Fruit fly (Drosophila melanogaster) whole organism, wandering third instar larva: ENCODE data around the gene Sry-delta.

Experiments used
- Abd-B ChIP-seq: fragments of >200 bp; optimal IDR thresholded peaks from 2 replicates; lab custom pipeline; 2017; ENCODE audit warnings: missing biosample characterization, missing genetic modification characterization
- CG32264 ChIP-seq: fragments of 200-800 bp; sonication (Bioruptor generic); optimal IDR thresholded peaks from 2 replicates; lab custom pipeline; 2016; ENCODE audit warnings: missing biosample characterization, missing genetic modification characterization
- CG9705 ChIP-seq: fragments of 200-800 bp; sonication (Bioruptor generic); optimal IDR thresholded peaks from 2 replicates; lab custom pipeline; 2018; ENCODE audit warnings: missing biosample characterization, mild to moderate bottlenecking, missing genetic modification characterization
- CrebA ChIP-seq: fragments of 200-800 bp; sonication (Bioruptor generic); optimal IDR thresholded peaks from 2 replicates; lab custom pipeline; 2016; ENCODE audit warnings: missing biosample characterization, mild to moderate bottlenecking, missing genetic modification characterization, borderline replicate concordance
- Dfd ChIP-seq: fragments of >200 bp; optimal IDR thresholded peaks from 2 replicates; lab custom pipeline; 2017; ENCODE audit warnings: missing biosample characterization, missing genetic modification characterization
- Dif ChIP-seq: fragments of 200-275, 200-300 bp; sonication (Bioruptor generic); optimal IDR thresholded peaks from 2 replicates; lab custom pipeline; 2018; ENCODE audit warnings: missing biosample characterization, missing genetic modification characterization; ENCODE audit not compliant: partially characterized antibody
- GATAd ChIP-seq: sonication (Bioruptor generic); optimal IDR thresholded peaks from 2 replicates; lab custom pipeline; 2016; ENCODE audit warnings: missing biosample characterization, missing genetic modification characterization
- HLH106 ChIP-seq: fragments of 200-800 bp; optimal IDR thresholded peaks from 3 replicates; lab custom pipeline; 2019; ENCODE audit warnings: missing biosample characterization, mild to moderate bottlenecking, missing genetic modification characterization, moderate library complexity
- Hnf4 ChIP-seq: fragments of 200-800 bp; sonication (Bioruptor generic); optimal IDR thresholded peaks from 2 replicates; lab custom pipeline; 2016; ENCODE audit warnings: missing biosample characterization, mild to moderate bottlenecking, missing genetic modification characterization
- Hr78 ChIP-seq: fragments of >200 bp; optimal IDR thresholded peaks from 2 replicates; lab custom pipeline; 2017; ENCODE audit warnings: missing biosample characterization, missing genetic modification characterization
- Hr83 ChIP-seq: fragments of 200-300 bp; sonication (Bioruptor generic); optimal IDR thresholded peaks from 2 replicates; lab custom pipeline; 2016; ENCODE audit warnings: missing biosample characterization, mild to moderate bottlenecking, missing genetic modification characterization, moderate library complexity; ENCODE audit not compliant: poor library complexity, severe bottlenecking
- Jra ChIP-seq: sonication (Bioruptor generic); optimal IDR thresholded peaks from 2 replicates; lab custom pipeline; 2016; ENCODE audit warnings: missing biosample characterization, missing genetic modification characterization
- Mio ChIP-seq: sonication (Bioruptor generic); optimal IDR thresholded peaks from 2 replicates; lab custom pipeline; 2016; ENCODE audit warnings: missing biosample characterization, missing genetic modification characterization
- Myc ChIP-seq: fragments of >200 bp; optimal IDR thresholded peaks from 2 replicates; lab custom pipeline; 2017
- N ChIP-seq: fragments of >200 bp; optimal IDR thresholded peaks from 2 replicates; lab custom pipeline; 2018; ENCODE audit warnings: missing biosample characterization, missing external identifiers, missing genetic modification characterization
- OdsH ChIP-seq: fragments of 200-800 bp; sonication (Bioruptor generic); optimal IDR thresholded peaks from 2 replicates; lab custom pipeline; 2016; ENCODE audit warnings: missing biosample characterization, mild to moderate bottlenecking, missing genetic modification characterization
- Rel ChIP-seq, 2 experiments: fragments of 200-800 bp; sonication (Bioruptor generic) in 1 of 2; optimal IDR thresholded peaks; 2 replicates in 1 of 2; 3 replicates in 1 of 2; lab custom pipeline; 2016 to 2019; ENCODE audit warnings: mild to moderate bottlenecking in 2 of 2, missing biosample characterization in 2 of 2, missing genetic modification characterization in 2 of 2, moderate library complexity in 1 of 2
- Sp1 ChIP-seq: fragments of 200-800 bp; sonication (Bioruptor generic); optimal IDR thresholded peaks from 3 replicates; lab custom pipeline; 2019; ENCODE audit warnings: missing biosample characterization, mild to moderate bottlenecking, missing genetic modification characterization, moderate library complexity
- br ChIP-seq: fragments of 200-800 bp; sonication (Bioruptor generic); optimal IDR thresholded peaks from 2 replicates; lab custom pipeline; 2016; ENCODE audit warnings: missing biosample characterization, missing genetic modification characterization
- brk ChIP-seq: fragments of 200-800 bp; sonication (Bioruptor generic); optimal IDR thresholded peaks from 2 replicates; lab custom pipeline; 2016; ENCODE audit warnings: missing biosample characterization, mild to moderate bottlenecking, missing genetic modification characterization
- dl ChIP-seq, 2 experiments: fragments of 175-275, 200-275 bp in 1 of 2; fragments of 200-275 bp in 1 of 2; sonication (Bioruptor generic); optimal IDR thresholded peaks; lab custom pipeline; 2018; ENCODE audit warnings: mild to moderate bottlenecking in 2 of 2, missing biosample characterization in 2 of 2, missing genetic modification characterization in 2 of 2, moderate library complexity in 2 of 2; ENCODE audit not compliant: partially characterized antibody in 2 of 2, insufficient read depth in 1 of 2
- dmrt93B ChIP-seq: fragments of 200-800 bp; sonication (Bioruptor generic); optimal IDR thresholded peaks from 2 replicates; lab custom pipeline; 2018; ENCODE audit warnings: missing biosample characterization, mild to moderate bottlenecking, missing genetic modification characterization
- ey ChIP-seq: fragments of 200-800 bp; sonication (Bioruptor generic); optimal IDR thresholded peaks from 2 replicates; lab custom pipeline; 2016; ENCODE audit warnings: missing biosample characterization, missing genetic modification characterization
- foxo ChIP-seq, 2 experiments: fragments of 200-800 bp; sonication (Bioruptor generic); optimal IDR thresholded peaks; 2 replicates in 1 of 2; 3 replicates in 1 of 2; lab custom pipeline; 2016 to 2017; ENCODE audit warnings: missing biosample characterization in 2 of 2, missing genetic modification characterization in 2 of 2
- fru ChIP-seq: fragments of 200-800 bp; sonication (Bioruptor generic); optimal IDR thresholded peaks from 3 replicates; lab custom pipeline; 2016; ENCODE audit warnings: missing biosample characterization, mild to moderate bottlenecking, missing genetic modification characterization
- h ChIP-seq: fragments of 200-800 bp; sonication (Bioruptor generic); optimal IDR thresholded peaks from 3 replicates; lab custom pipeline; 2016; ENCODE audit warnings: missing biosample characterization, mild to moderate bottlenecking, missing genetic modification characterization
- jim ChIP-seq: fragments of 175-275, 200-325 bp; sonication (Bioruptor generic); optimal IDR thresholded peaks from 2 replicates; lab custom pipeline; 2016; ENCODE audit warnings: missing biosample characterization, mild to moderate bottlenecking, missing genetic modification characterization
- lola ChIP-seq: fragments of >200 bp; optimal IDR thresholded peaks from 2 replicates; lab custom pipeline; 2017; ENCODE audit warnings: missing biosample characterization, missing genetic modification characterization
- psq ChIP-seq: fragments of 200-800 bp; sonication (Bioruptor generic); optimal IDR thresholded peaks from 3 replicates; lab custom pipeline; 2017; ENCODE audit warnings: missing biosample characterization, mild to moderate bottlenecking, missing genetic modification characterization, moderate library complexity
- rgr ChIP-seq: fragments of 200-800 bp; sonication (Bioruptor generic); optimal IDR thresholded peaks from 3 replicates; lab custom pipeline; 2016; ENCODE audit warnings: missing biosample characterization, mild to moderate bottlenecking, missing genetic modification characterization
- sage ChIP-seq: fragments of 200-800 bp; sonication (Bioruptor generic); optimal IDR thresholded peaks from 2 replicates; lab custom pipeline; 2016; ENCODE audit warnings: missing biosample characterization, mild to moderate bottlenecking, missing genetic modification characterization
- sv ChIP-seq: fragments of 200-800 bp; sonication (Bioruptor generic); optimal IDR thresholded peaks from 3 replicates; lab custom pipeline; 2016; ENCODE audit warnings: missing biosample characterization, missing genetic modification characterization
- tai ChIP-seq: sonication (Bioruptor generic); optimal IDR thresholded peaks from 2 replicates; lab custom pipeline; 2016; ENCODE audit warnings: missing biosample characterization, missing genetic modification characterization
- usp ChIP-seq: fragments of >200 bp; optimal IDR thresholded peaks from 2 replicates; lab custom pipeline; 2017; ENCODE audit warnings: missing biosample characterization, missing genetic modification characterization
- woc ChIP-seq: sonication (Bioruptor generic); optimal IDR thresholded peaks from 2 replicates; lab custom pipeline; 2016; ENCODE audit warnings: missing biosample characterization, mild to moderate bottlenecking, missing genetic modification characterization

Gene Sry-delta

DNA sequence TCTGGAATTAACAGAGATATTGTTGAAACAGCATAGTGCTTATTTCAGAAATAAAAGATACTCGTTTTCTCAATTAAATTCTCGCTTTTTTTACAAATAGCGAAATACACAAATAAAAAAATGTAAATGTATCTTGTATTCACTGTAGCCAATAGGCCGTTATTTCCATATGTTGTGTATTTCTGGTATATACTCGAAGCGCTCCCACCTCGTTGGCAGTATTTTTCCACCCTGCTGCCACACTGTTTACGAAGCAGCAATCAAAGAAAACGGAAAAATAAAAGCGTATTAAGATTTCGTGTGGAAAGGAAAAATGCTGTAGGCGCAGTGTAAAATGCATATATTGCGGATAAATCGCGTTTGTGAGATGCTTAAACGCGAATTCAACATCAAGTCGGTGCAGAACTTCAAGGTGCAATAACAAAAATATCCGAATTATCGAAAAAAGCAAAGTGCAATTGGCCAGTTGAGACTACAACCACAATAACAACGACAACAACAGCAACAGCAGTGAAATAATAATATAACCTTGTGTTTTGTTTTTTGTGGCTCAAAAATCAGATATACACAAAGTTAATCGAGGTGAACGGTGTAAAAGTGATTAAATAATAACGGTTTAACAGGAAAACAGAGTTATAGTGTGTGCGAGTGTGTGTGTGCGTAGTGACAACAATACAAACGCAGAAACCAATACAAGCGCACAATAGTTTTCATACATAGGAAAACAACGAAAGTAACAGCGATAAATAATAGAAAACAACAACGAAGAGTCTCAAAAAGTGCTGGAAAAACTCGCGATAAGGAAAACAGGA lies 15.1 kb downstream of the Sry-delta start, which contains the start of gene sima:
Gene sima (plus strand): TSS at position 255 of the 812 bp plus-strand sequence.
- TF ChIP-seq h (GFP tag; lab: Kevin White, UChicago) (peak; percentile 38), dmrt93B (GFP tag; lab: Kevin White, UChicago) (no peak), psq (GFP tag; lab: Kevin White, UChicago) (peak; percentile 96), Rel (GFP tag; optimal IDR thresholded peaks at IDR 0.05; lab: Kevin White, UChicago) (no peak), Rel (tag; optimal IDR thresholded peaks at IDR 0.05; lab: Kevin White, UChicago) (peak; percentile 27), Hr83 (GFP tag; lab: Kevin White, UChicago) (peak; percentile 9), HLH106 (tag; lab: Kevin White, UChicago) (peak; percentile 22), Sp1 (GFP tag; lab: Kevin White, UChicago) (peak; percentile 5), rgr (GFP tag; lab: Kevin White, UChicago) (peak; percentile 34), lola (GFP tag; lab: Kevin White, UChicago) (no peak), foxo (GFP tag; optimal IDR thresholded peaks at IDR 0.05; lab: Kevin White, UChicago) (peak in 1 of 2 experiments; percentile 28), woc (GFP tag; lab: Kevin White, UChicago) (peak; percentile 72), Jra (GFP tag; lab: Kevin White, UChicago) (no peak), Hnf4 (GFP tag; lab: Kevin White, UChicago) (peak; percentile 21)

DNA sequence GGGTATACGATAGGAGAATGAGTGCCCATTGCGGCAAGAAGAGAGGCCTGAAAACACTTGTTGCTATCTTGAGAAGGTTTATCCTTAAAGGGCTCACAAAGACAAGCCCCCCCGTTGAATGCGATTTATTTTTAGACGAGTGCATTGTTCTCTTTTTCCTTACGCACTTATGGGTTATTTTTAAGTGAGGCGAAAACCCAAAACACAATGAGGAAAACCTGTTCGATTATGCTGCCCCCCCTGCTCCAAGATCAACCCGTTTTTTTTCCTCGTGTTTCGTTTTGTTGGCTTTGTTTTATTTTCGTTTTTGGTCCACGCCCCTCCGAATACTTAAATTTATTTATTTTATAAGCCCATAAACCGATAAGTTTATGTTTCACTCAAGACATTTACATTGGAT lies 16.8 kb downstream of the Sry-delta start:
- TF ChIP-seq CrebA (GFP tag; lab: Kevin White, UChicago) (no peak), dl (GFP tag; optimal IDR thresholded peaks at IDR 0.05; lab: Kevin White, UChicago; ENCODE audit: insufficient read depth in 1 of 2, partially characterized antibody in 2 of 2) (no peak), HLH106 (tag; lab: Kevin White, UChicago) (no peak), foxo (GFP tag; optimal IDR thresholded peaks at IDR 0.05; lab: Kevin White, UChicago) (no peak)

DNA sequence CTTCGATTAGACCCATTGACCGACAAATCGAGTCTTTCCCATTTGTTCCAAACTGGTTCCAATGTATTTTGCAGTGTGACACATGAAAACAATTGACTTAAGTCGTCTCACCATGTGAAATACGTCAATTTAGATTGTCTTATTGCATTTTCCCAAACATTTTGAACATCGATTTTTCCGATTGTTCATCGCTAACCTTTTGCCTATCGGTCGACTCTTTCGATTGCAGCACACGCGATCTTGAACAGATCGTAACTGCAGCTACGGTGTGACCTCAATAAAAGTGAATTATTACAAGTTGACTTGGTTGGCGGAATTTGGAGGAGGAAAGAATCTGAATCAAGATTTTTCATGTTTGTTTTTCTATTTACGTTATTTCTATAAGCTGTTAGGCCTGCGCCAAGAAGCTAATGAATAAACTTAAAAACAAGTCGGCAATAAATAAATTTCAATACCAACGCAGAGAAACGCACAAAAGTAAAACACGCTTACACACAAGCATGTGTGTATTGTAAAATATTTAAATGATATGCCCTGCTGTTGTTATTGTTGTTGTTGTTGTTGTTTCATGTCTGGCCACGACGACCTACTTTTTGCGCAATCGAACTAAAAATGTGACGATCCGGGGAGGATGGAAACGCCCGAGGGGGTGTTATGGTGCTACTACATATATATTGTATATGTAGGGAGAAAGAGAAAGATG lies 17.5 kb downstream of the Sry-delta start:
- TF ChIP-seq jim (GFP tag; lab: Kevin White, UChicago) (no peak), usp (GFP tag; lab: Kevin White, UChicago) (no peak), OdsH (GFP tag; lab: Kevin White, UChicago) (no peak), Myc (lab: Kevin White, UChicago) (no peak), Abd-B (GFP tag; lab: Kevin White, UChicago) (no peak), lola (GFP tag; lab: Kevin White, UChicago) (no peak), psq (GFP tag; lab: Kevin White, UChicago) (no peak), N (GFP tag; lab: Kevin White, UChicago) (no peak), Dif (GFP tag; lab: Kevin White, UChicago) (no peak), Rel (GFP tag; optimal IDR thresholded peaks at IDR 0.05; lab: Kevin White, UChicago) (no peak), Rel (tag; optimal IDR thresholded peaks at IDR 0.05; lab: Kevin White, UChicago) (no peak), foxo (GFP tag; optimal IDR thresholded peaks at IDR 0.05; lab: Kevin White, UChicago) (no peak), CG32264 (GFP tag; lab: Kevin White, UChicago) (no peak)

DNA sequence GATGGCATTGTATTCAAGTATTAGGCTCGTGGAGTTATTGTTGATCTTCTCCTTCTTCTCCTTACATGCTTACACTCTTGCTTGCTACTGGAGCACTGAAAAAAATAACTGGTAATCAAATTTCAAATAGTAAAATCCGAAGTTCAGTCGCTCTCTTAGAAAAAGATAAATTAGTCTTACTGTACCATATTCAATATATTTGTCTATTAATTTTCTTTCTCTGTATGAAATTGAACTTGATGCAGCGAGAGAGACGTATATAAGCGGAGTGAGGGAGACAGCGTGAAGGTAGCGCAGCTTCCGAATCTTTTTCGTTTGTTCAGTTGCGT lies 18.0 kb downstream of the Sry-delta start:
- TF ChIP-seq Rel (GFP tag; optimal IDR thresholded peaks at IDR 0.05; lab: Kevin White, UChicago) (peak; percentile 37), Rel (tag; optimal IDR thresholded peaks at IDR 0.05; lab: Kevin White, UChicago) (peak; percentile 47), rgr (GFP tag; lab: Kevin White, UChicago) (peak; percentile 92), Hr78 (GFP tag; lab: Kevin White, UChicago) (no peak), foxo (GFP tag; optimal IDR thresholded peaks at IDR 0.05; lab: Kevin White, UChicago) (peak; percentile 58 to 93), HLH106 (tag; lab: Kevin White, UChicago) (peak; percentile 90), CG9705 (GFP tag; lab: Kevin White, UChicago) (peak; percentile 44), Sp1 (GFP tag; lab: Kevin White, UChicago) (peak; percentile 89), sage (GFP tag; lab: Kevin White, UChicago) (peak; percentile 93), Dfd (GFP tag; lab: Kevin White, UChicago) (no peak), ey (GFP tag; lab: Kevin White, UChicago) (peak; percentile 93), psq (GFP tag; lab: Kevin White, UChicago) (peak; percentile 87), usp (GFP tag; lab: Kevin White, UChicago) (no peak), woc (GFP tag; lab: Kevin White, UChicago) (peak; percentile 87), CrebA (GFP tag; lab: Kevin White, UChicago) (no peak), CG32264 (GFP tag; lab: Kevin White, UChicago) (peak; percentile 91), fru (GFP tag; lab: Kevin White, UChicago) (peak; percentile 95), N (GFP tag; lab: Kevin White, UChicago) (no peak), Mio (GFP tag; lab: Kevin White, UChicago) (peak; percentile 22), Hnf4 (GFP tag; lab: Kevin White, UChicago) (peak; percentile 92), Dif (GFP tag; lab: Kevin White, UChicago) (no peak), Jra (GFP tag; lab: Kevin White, UChicago) (peak; percentile 88), h (GFP tag; lab: Kevin White, UChicago) (peak; percentile 95), sv (GFP tag; lab: Kevin White, UChicago) (peak; percentile 40), OdsH (GFP tag; lab: Kevin White, UChicago) (peak; percentile 88), GATAd (GFP tag; lab: Kevin White, UChicago) (peak; percentile 60), brk (GFP tag; lab: Kevin White, UChicago) (peak; percentile 79), dmrt93B (GFP tag; lab: Kevin White, UChicago) (peak; percentile 76), br (peak; percentile 93), tai (GFP tag; lab: Kevin White, UChicago) (peak; percentile 83)
